Worm (Caenorhabditis elegans) whole organism, mixed stage, embryonic: Measurements from ENCODE around the gene mpdu-1.

Source experiments
- ceh-39 ChIP-seq: fragments of 150-350 bp; optimal IDR thresholded peaks from 2 replicates; lab custom pipeline; 2014; ENCODE audit warnings: missing biosample characterization, missing genetic modification characterization
- cnd-1 ChIP-seq: fragments of 200-800 bp; sonication (Bioruptor generic); optimal IDR thresholded peaks from 2 replicates; lab custom pipeline; 2018; ENCODE audit warnings: mild to moderate bottlenecking, missing genetic modification characterization, missing compliant biosample characterization
- lsy-2 ChIP-seq: fragments of 150-350 bp; optimal IDR thresholded peaks from 2 replicates; lab custom pipeline; 2014; ENCODE audit warnings: missing biosample characterization, missing genetic modification characterization
- mep-1 ChIP-seq: fragments of 150-350 bp; optimal IDR thresholded peaks from 2 replicates; lab custom pipeline; 2017; ENCODE audit warnings: missing biosample characterization, missing genetic modification reagents, missing genetic modification characterization, inconsistent platforms
- nhr-12 ChIP-seq: fragments of 150-350 bp; optimal IDR thresholded peaks from 2 replicates; lab custom pipeline; 2014; ENCODE audit warnings: missing biosample characterization, missing genetic modification characterization
- nhr-2 ChIP-seq: fragments of 150-350 bp; optimal IDR thresholded peaks from 2 replicates; lab custom pipeline; 2014; ENCODE audit warnings: missing biosample characterization, missing genetic modification characterization
- nhr-28 ChIP-seq: fragments of 150-350 bp; optimal IDR thresholded peaks from 2 replicates; lab custom pipeline; 2014; ENCODE audit warnings: missing biosample characterization, missing genetic modification characterization
- pha-4 ChIP-seq: fragments of 150-350 bp; optimal IDR thresholded peaks from 2 replicates; lab custom pipeline; 2018; ENCODE audit warnings: missing biosample characterization, missing genetic modification reagents, missing genetic modification characterization
- snpc-4 ChIP-seq: fragments of 150-350 bp; optimal IDR thresholded peaks from 2 replicates; lab custom pipeline; 2014; ENCODE audit warnings: missing biosample characterization, missing genetic modification characterization
- sptf-1 ChIP-seq: sonication (generic microtip); optimal IDR thresholded peaks from 2 replicates; lab custom pipeline; 2017; ENCODE audit warnings: mild to moderate bottlenecking, missing genetic modification characterization, moderate library complexity, missing compliant biosample characterization
- unc-39 ChIP-seq: fragments of 150-350 bp; optimal IDR thresholded peaks from 2 replicates; lab custom pipeline; 2014; ENCODE audit warnings: missing biosample characterization, missing genetic modification characterization
- unc-62 ChIP-seq: fragments of 150-350 bp; optimal IDR thresholded peaks from 2 replicates; lab custom pipeline; 2014; ENCODE audit warnings: missing biosample characterization, missing genetic modification reagents, missing genetic modification characterization
- ztf-11 ChIP-seq: fragments of 150-350 bp; optimal IDR thresholded peaks from 2 replicates; lab custom pipeline; 2014; ENCODE audit warnings: missing biosample characterization, missing genetic modification characterization

ce11 chrV:8342416-8342815, 16.5 kb downstream of the mpdu-1 start:
- no peak for TF ChIP-seq cnd-1 (tag; lab: Kevin White, UChicago)
- TF ChIP-seq pha-4 = no peak
- no peak for TF ChIP-seq snpc-4
- TF ChIP-seq unc-39 (tag; lab: Kevin White, UChicago) = no peak
- TF ChIP-seq lsy-2 (tag; lab: Kevin White, UChicago) = no peak
- TF ChIP-seq nhr-2 (tag; lab: Kevin White, UChicago) = no peak
- TF ChIP-seq sptf-1 = no peak
- TF ChIP-seq unc-62 (GFP tag; lab: Kevin White, UChicago) = no peak
- no peak for TF ChIP-seq nhr-12 (tag; lab: Kevin White, UChicago)
- no peak for TF ChIP-seq ztf-11 (tag; lab: Kevin White, UChicago)
- TF ChIP-seq ceh-39 (tag; lab: Kevin White, UChicago) = no peak
- TF ChIP-seq nhr-28 (tag; lab: Kevin White, UChicago) = no peak
- no peak for TF ChIP-seq mep-1 (tag; lab: Kevin White, UChicago)
